Fruit fly (Drosophila melanogaster) Kc167 (cell line): Measurements from ENCODE around the gene aru.

ENCODE experiments used
- Myc ChIP-seq: fragments of >200 bp; optimal IDR thresholded peaks from 2 replicates; lab custom pipeline; 2017; ENCODE audit warnings: missing external identifiers
- Sin3A ChIP-seq: fragments of >200 bp; optimal IDR thresholded peaks from 2 replicates; lab custom pipeline; 2018; ENCODE audit warnings: missing external identifiers
- h ChIP-seq: fragments of >200 bp; optimal IDR thresholded peaks from 3 replicates; lab custom pipeline; 2018; ENCODE audit warnings: missing external identifiers
- psq ChIP-seq: fragments of >200 bp; optimal IDR thresholded peaks from 2 replicates; lab custom pipeline; 2017; ENCODE audit warnings: missing external identifiers
- ttk ChIP-seq: sonication (Bioruptor generic); optimal IDR thresholded peaks from 2 replicates; lab custom pipeline; 2017; ENCODE audit warnings: missing external identifiers

DNA sequence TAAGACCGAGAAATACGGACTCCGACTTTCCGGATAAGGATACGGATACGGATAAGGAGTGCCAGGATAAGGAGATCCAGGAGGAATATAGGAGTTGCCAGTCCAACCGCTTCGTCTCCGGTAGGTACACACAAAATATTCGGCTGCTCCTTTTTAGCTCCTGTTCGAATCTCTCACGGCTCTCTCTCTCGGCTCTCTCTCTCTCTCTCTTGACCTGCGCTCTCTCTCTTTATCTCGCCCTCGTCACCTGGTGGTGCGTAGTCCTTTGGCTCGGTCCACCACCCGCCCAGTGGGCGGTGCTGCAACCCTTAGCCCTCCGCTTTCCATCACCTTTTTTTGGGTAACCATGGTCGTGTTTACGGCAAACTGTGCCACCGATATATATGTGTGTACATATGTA is 41.8 kb downstream of the aru start:
- no peak for TF ChIP-seq h (lab: Kevin White, UChicago)
- TF ChIP-seq Myc (lab: Kevin White, UChicago): no peak
- TF ChIP-seq psq (lab: Kevin White, UChicago): no peak
- TF ChIP-seq Sin3A (lab: Kevin White, UChicago): no peak
- no peak for TF ChIP-seq ttk (lab: Kevin White, UChicago)
